Worm (Caenorhabditis elegans) whole organism, L4 larva: ENCODE results near the gene C31E10.5.
A peak's percentile ranks its signal among the peaks of the same experiment; 100 is the strongest.

Source experiments
- dmd-9 ChIP-seq: fragments of 200-800 bp; sonication (Bioruptor generic); IDR thresholded peaks from 2 replicates; pipeline ENCODE4 v1.3.6; 2022; ENCODE audit warnings: missing genetic modification reagents, missing genetic modification characterization, missing compliant biosample characterization
- dve-1 ChIP-seq: sonication (generic microtip); optimal IDR thresholded peaks from 2 replicates; lab custom pipeline; 2017; ENCODE audit warnings: antibody characterized with exemption, mild to moderate bottlenecking, missing genetic modification characterization, missing compliant biosample characterization; ENCODE audit not compliant: insufficient read depth
- lin-15B ChIP-seq: fragments of 150-350 bp; sonication (generic microtip); optimal IDR thresholded peaks from 3 replicates; lab custom pipeline; 2014; ENCODE audit warnings: missing biosample characterization, missing genetic modification characterization
- mep-1 ChIP-seq: fragments of 150-350 bp; sonication (generic microtip); optimal IDR thresholded peaks from 3 replicates; lab custom pipeline; 2014; ENCODE audit warnings: missing biosample characterization, missing genetic modification characterization
- nhr-11 ChIP-seq: fragments of 150-350 bp; optimal IDR thresholded peaks from 2 replicates; lab custom pipeline; 2014; ENCODE audit warnings: missing biosample characterization, missing genetic modification characterization
- nhr-237 ChIP-seq: sonication (generic microtip); optimal IDR thresholded peaks from 2 replicates; lab custom pipeline; 2017; ENCODE audit warnings: missing biosample characterization, missing genetic modification characterization
- nhr-25 ChIP-seq: sonication (generic microtip); optimal IDR thresholded peaks from 2 replicates; lab custom pipeline; 2017; ENCODE audit warnings: missing genetic modification characterization, mild to moderate bottlenecking, missing compliant biosample characterization, antibody characterized with exemption, moderate library complexity, borderline replicate concordance; ENCODE audit not compliant: insufficient read depth
- nhr-48 ChIP-seq: sonication (generic microtip); optimal IDR thresholded peaks from 2 replicates; lab custom pipeline; 2016; ENCODE audit warnings: mild to moderate bottlenecking, missing genetic modification characterization, missing compliant biosample characterization
- nhr-76 ChIP-seq: fragments of 150-350 bp; optimal IDR thresholded peaks from 2 replicates; lab custom pipeline; 2014; ENCODE audit warnings: missing biosample characterization, missing genetic modification characterization
- pha-4 ChIP-seq, 2 experiments: fragments of 150-350 bp in 1 of 2; fragments of 200-800 bp in 1 of 2; sonication (Bioruptor generic) in 1 of 2; IDR thresholded peaks in 1 of 2; optimal IDR thresholded peaks in 1 of 2; 2 replicates each; pipeline versions ENCODE4 v1.3.6 to Lab custom; 2014 to 2022; ENCODE audit warnings: missing genetic modification characterization in 2 of 2, missing genetic modification reagents in 2 of 2, missing biosample characterization in 1 of 2, missing compliant biosample characterization in 1 of 2
- unc-39 ChIP-seq: sonication (generic microtip); optimal IDR thresholded peaks from 2 replicates; lab custom pipeline; 2017; ENCODE audit warnings: missing biosample characterization, missing genetic modification characterization
- unc-62 ChIP-seq, 3 experiments: fragments of 150-350 bp in 1 of 3; sonication (generic microtip); optimal IDR thresholded peaks in 2 of 3; peaks in 1 of 3; 1 replicate in 1 of 3; 2 replicates in 2 of 3; lab custom pipeline; 2014 to 2017; ENCODE audit warnings: missing biosample characterization in 3 of 3, missing genetic modification characterization in 3 of 3, missing genetic modification reagents in 3 of 3, missing genotype in 1 of 3
- zag-1 ChIP-seq: fragments of 150-350 bp; optimal IDR thresholded peaks from 2 replicates; lab custom pipeline; 2014; ENCODE audit warnings: missing biosample characterization, missing genetic modification characterization
- ztf-11 ChIP-seq: fragments of 150-350 bp; optimal IDR thresholded peaks from 2 replicates; lab custom pipeline; 2014; ENCODE audit warnings: missing biosample characterization, missing genetic modification characterization

- no peak for TF ChIP-seq zag-1 (tag; lab: Kevin White, UChicago)
- no peak for TF ChIP-seq nhr-11
- TF ChIP-seq nhr-237 (tag; lab: Kevin White, UChicago) = no peak
- TF ChIP-seq mep-1 (tag; lab: Kevin White, UChicago) = peak; percentile 72
- TF ChIP-seq nhr-48 = no peak
- no peak for TF ChIP-seq nhr-76 (tag; lab: Kevin White, UChicago)
- TF ChIP-seq dve-1 (tag; lab: Kevin White, UChicago) = peak; percentile 64
- peak; percentile 50 for TF ChIP-seq nhr-25 (tag; lab: Kevin White, UChicago)
- no peak for TF ChIP-seq lin-15B (tag; lab: Kevin White, UChicago)
- no peak for TF ChIP-seq unc-39 (tag; lab: Kevin White, UChicago)
- peak in 1 of 2 experiments; percentile 72 for TF ChIP-seq unc-62 (GFP tag; optimal IDR thresholded peaks at IDR 0.05 in 1 of 2; lab: Kevin White, UChicago)
- TF ChIP-seq unc-62 (tag; optimal IDR thresholded peaks at IDR 0.05; lab: Kevin White, UChicago) = no peak
- TF ChIP-seq ztf-11 (tag; lab: Kevin White, UChicago) = no peak
- no peak for TF ChIP-seq dmd-9
- TF ChIP-seq pha-4 (GFP tag; IDR thresholded peaks at IDR 0.05; lab: Robert Waterston, UW) = no peak; the same call in 1 of the 2 replicates
- no peak for TF ChIP-seq pha-4 (tag; optimal IDR thresholded peaks at IDR 0.05; lab: Kevin White, UChicago)
Measured at ce11 chrX:13950620-13951152, 44.9 kb downstream of the C31E10.5 start.
